Worm (Caenorhabditis elegans): ENCODE data around the gene Y75B8A.13.

The Y75B8A.13 gene

ce11 chrIII:12221452-12221851 lies 6.0 kb upstream of the Y75B8A.13 start:
- TF ChIP-seq ceh-43 (GFP tag; optimal IDR thresholded peaks at IDR 0.05) (no peak), flh-1 (GFP tag; optimal IDR thresholded peaks at IDR 0.05) (no peak), nhr-28 (tag; optimal IDR thresholded peaks at IDR 0.05) (no peak), pha-4 (tag; optimal IDR thresholded peaks at IDR 0.05) (no peak), snpc-4 (tag; optimal IDR thresholded peaks at IDR 0.05) (no peak), hlh-1 (tag; optimal IDR thresholded peaks at IDR 0.05) (no peak), M03D4.4 (tag; optimal IDR thresholded peaks at IDR 0.05) (no peak), zip-8 (tag; optimal IDR thresholded peaks at IDR 0.05) (no peak), blmp-1 (tag; optimal IDR thresholded peaks at IDR 0.05) (no peak), drap-1 (GFP tag; optimal IDR thresholded peaks at IDR 0.05) (no peak), nhr-76 (tag; optimal IDR thresholded peaks at IDR 0.05) (no peak), lsy-2 (tag; optimal IDR thresholded peaks at IDR 0.05) (no peak)

ce11 chrIII:12220820-12221219 lies 5.3 kb upstream of the Y75B8A.13 start:
- TF ChIP-seq snpc-4 (tag; optimal IDR thresholded peaks at IDR 0.05): no peak
- no peak for TF ChIP-seq bed-3 (GFP tag; optimal IDR thresholded peaks at IDR 0.05)
- TF ChIP-seq sem-2 (GFP tag; optimal IDR thresholded peaks at IDR 0.05): no peak
- TF ChIP-seq elt-3 (tag; optimal IDR thresholded peaks at IDR 0.05): no peak
- TF ChIP-seq lin-32 (GFP tag; optimal IDR thresholded peaks at IDR 0.05): no peak
- no peak for TF ChIP-seq sptf-1 (tag; optimal IDR thresholded peaks at IDR 0.05)
- no peak for TF ChIP-seq hlh-1 (tag; optimal IDR thresholded peaks at IDR 0.05)
- no peak for TF ChIP-seq mls-2 (tag; optimal IDR thresholded peaks at IDR 0.05)
- TF ChIP-seq nhr-28 (tag; optimal IDR thresholded peaks at IDR 0.05): no peak
- TF ChIP-seq lin-13 (tag; optimal IDR thresholded peaks at IDR 0.05): no peak
- no peak for TF ChIP-seq blmp-1 (tag; optimal IDR thresholded peaks at IDR 0.05)

ce11 chrIII:12218633-12219097 lies 3.2 kb upstream of the Y75B8A.13 start, which contains the start of the genes gex-4 and gphr-1:
Gene gex-4, minus strand, starts transcription at chrIII:12218634.
Gene gphr-1, plus strand, starts transcription at chrIII:12219047.
- TF ChIP-seq sptf-1 (tag; optimal IDR thresholded peaks at IDR 0.05): peak; percentile 36
- TF ChIP-seq ham-2 (GFP tag; optimal IDR thresholded peaks at IDR 0.05): no peak
- TF ChIP-seq ces-1 (GFP tag; optimal IDR thresholded peaks at IDR 0.05): peak; percentile 42
- TF ChIP-seq nhr-28 (tag; optimal IDR thresholded peaks at IDR 0.05): no peak
- peak; percentile 43 for TF ChIP-seq lsy-2 (tag; optimal IDR thresholded peaks at IDR 0.05)
- peak; percentile 28 for TF ChIP-seq mep-1 (tag; optimal IDR thresholded peaks at IDR 0.05)
- TF ChIP-seq mls-2 (tag; optimal IDR thresholded peaks at IDR 0.05): no peak

- TF ChIP-seq drap-1 (GFP tag; optimal IDR thresholded peaks at IDR 0.05) (no peak), nhr-12 (tag; optimal IDR thresholded peaks at IDR 0.05) (no peak), sptf-1 (tag; optimal IDR thresholded peaks at IDR 0.05) (no peak), cnd-1 (tag; optimal IDR thresholded peaks at IDR 0.05) (no peak), mls-2 (tag; optimal IDR thresholded peaks at IDR 0.05) (no peak), M03D4.4 (tag; optimal IDR thresholded peaks at IDR 0.05) (no peak), nhr-2 (tag; optimal IDR thresholded peaks at IDR 0.05) (no peak), unc-120 (tag; optimal IDR thresholded peaks at IDR 0.05; ENCODE audit: poor library complexity, severe bottlenecking) (no peak), lin-32 (GFP tag; optimal IDR thresholded peaks at IDR 0.05) (no peak), nhr-237 (tag; optimal IDR thresholded peaks at IDR 0.05) (no peak), ztf-11 (tag; optimal IDR thresholded peaks at IDR 0.05) (no peak), unc-62 (GFP tag; optimal IDR thresholded peaks at IDR 0.05) (no peak), flh-1 (GFP tag; optimal IDR thresholded peaks at IDR 0.05) (no peak), unc-39 (tag; optimal IDR thresholded peaks at IDR 0.05) (no peak), elt-3 (tag; optimal IDR thresholded peaks at IDR 0.05) (no peak), blmp-1 (tag; optimal IDR thresholded peaks at IDR 0.05) (no peak), zip-8 (tag; optimal IDR thresholded peaks at IDR 0.05) (no peak), mep-1 (tag; optimal IDR thresholded peaks at IDR 0.05) (no peak), mab-5 (tag; optimal IDR thresholded peaks at IDR 0.05) (no peak)
Measured at ce11 chrIII:12218078-12218477, 2.6 kb upstream of the Y75B8A.13 start.

- TF ChIP-seq ceh-83 (GFP tag; optimal IDR thresholded peaks at IDR 0.05) (no peak), bed-3 (GFP tag; optimal IDR thresholded peaks at IDR 0.05) (no peak), mep-1 (tag; optimal IDR thresholded peaks at IDR 0.05) (no peak), tbx-8 (GFP tag; optimal IDR thresholded peaks at IDR 0.05) (no peak), sem-2 (GFP tag; optimal IDR thresholded peaks at IDR 0.05) (no peak), mls-2 (tag; optimal IDR thresholded peaks at IDR 0.05) (no peak), lin-32 (GFP tag; optimal IDR thresholded peaks at IDR 0.05) (no peak), flh-1 (GFP tag; optimal IDR thresholded peaks at IDR 0.05) (no peak), unc-62 (GFP tag; optimal IDR thresholded peaks at IDR 0.05) (no peak), nhr-12 (tag; optimal IDR thresholded peaks at IDR 0.05) (no peak), mab-5 (tag; optimal IDR thresholded peaks at IDR 0.05) (no peak), ceh-39 (tag; optimal IDR thresholded peaks at IDR 0.05) (no peak)
Measured at ce11 chrIII:12207574-12207973, 7.9 kb downstream of the Y75B8A.13 start.

Measured in whole organism, mixed stage, embryonic.